Worm (Caenorhabditis elegans) whole organism, L3 larva: ENCODE measurements around the gene F35B3.3.
A peak's percentile ranks its signal among the peaks of the same experiment; 100 is the strongest.

Experiments used
- ZK546.5 ChIP-seq: sonication (generic microtip); optimal IDR thresholded peaks from 2 replicates; lab custom pipeline; 2017; ENCODE audit warnings: missing biosample characterization, missing genetic modification characterization
- aly-2 ChIP-seq: fragments of 150-350 bp; optimal IDR thresholded peaks from 2 replicates; lab custom pipeline; 2014; ENCODE audit warnings: missing biosample characterization, missing genetic modification characterization
- ceh-28 ChIP-seq: fragments of 150-350 bp; optimal IDR thresholded peaks from 2 replicates; lab custom pipeline; 2014; ENCODE audit warnings: missing biosample characterization, missing genetic modification reagents, missing genetic modification characterization
- ceh-82 ChIP-seq: fragments of 150-350 bp; optimal IDR thresholded peaks from 2 replicates; lab custom pipeline; 2014; ENCODE audit warnings: missing biosample characterization, missing genetic modification characterization
- egl-5 ChIP-seq: fragments of 150-350 bp; optimal IDR thresholded peaks from 2 replicates; lab custom pipeline; 2017; ENCODE audit warnings: missing biosample characterization, missing genetic modification reagents, missing genetic modification characterization, inconsistent platforms
- elt-1 ChIP-seq: fragments of 150-350 bp; optimal IDR thresholded peaks from 2 replicates; lab custom pipeline; 2014; ENCODE audit warnings: missing biosample characterization, missing genetic modification characterization
- elt-2 ChIP-seq: sonication (generic microtip); optimal IDR thresholded peaks from 2 replicates; lab custom pipeline; 2016; ENCODE audit warnings: missing genetic modification reagents, mild to moderate bottlenecking, missing genetic modification characterization, missing compliant biosample characterization
- elt-3 ChIP-seq, 3 experiments: fragments of 150-350 bp in 1 of 3; sonication (generic microtip) in 2 of 3; optimal IDR thresholded peaks; 2 replicates in 2 of 3; 4 replicates in 1 of 3; lab custom pipeline; 2014 to 2017; ENCODE audit warnings: missing biosample characterization in 3 of 3, missing genetic modification characterization in 3 of 3
- eor-1 ChIP-seq, 2 experiments: fragments of 150-350 bp; optimal IDR thresholded peaks; 2 replicates each; lab custom pipeline; 2014 to 2018; ENCODE audit warnings: missing biosample characterization in 2 of 2, missing genetic modification characterization in 2 of 2
- jun-1 ChIP-seq: fragments of 150-350 bp; optimal IDR thresholded peaks from 2 replicates; lab custom pipeline; 2014; ENCODE audit warnings: missing biosample characterization, missing genetic modification reagents, missing genetic modification characterization
- lin-39 ChIP-seq: fragments of 150-350 bp; optimal IDR thresholded peaks from 2 replicates; lab custom pipeline; 2018; ENCODE audit warnings: missing biosample characterization, missing genetic modification reagents, missing genetic modification characterization
- lsy-12 ChIP-seq: sonication (generic microtip); optimal IDR thresholded peaks from 2 replicates; lab custom pipeline; 2016; ENCODE audit warnings: mild to moderate bottlenecking, missing genetic modification characterization, missing compliant biosample characterization
- mdl-1 ChIP-seq: fragments of 150-350 bp; optimal IDR thresholded peaks from 2 replicates; lab custom pipeline; 2014; ENCODE audit warnings: missing biosample characterization, missing genetic modification characterization
- mml-1 ChIP-seq: fragments of 150-350 bp; sonication (generic microtip); optimal IDR thresholded peaks from 3 replicates; lab custom pipeline; 2014; ENCODE audit warnings: missing biosample characterization, missing genetic modification characterization
- nhr-11 ChIP-seq: fragments of 150-350 bp; optimal IDR thresholded peaks from 2 replicates; lab custom pipeline; 2014; ENCODE audit warnings: missing biosample characterization, missing genetic modification characterization
- nhr-12 ChIP-seq: fragments of 150-350 bp; optimal IDR thresholded peaks from 2 replicates; lab custom pipeline; 2014; ENCODE audit warnings: missing biosample characterization, missing genetic modification characterization
- nhr-23 ChIP-seq: fragments of 150-350 bp; optimal IDR thresholded peaks from 2 replicates; lab custom pipeline; 2014; ENCODE audit warnings: missing biosample characterization, missing genetic modification reagents, missing genetic modification characterization
- nhr-237 ChIP-seq: fragments of 150-350 bp; optimal IDR thresholded peaks from 2 replicates; lab custom pipeline; 2014; ENCODE audit warnings: missing biosample characterization, missing genetic modification characterization
- nhr-25 ChIP-seq: sonication (generic microtip); optimal IDR thresholded peaks from 2 replicates; lab custom pipeline; 2017; ENCODE audit warnings: missing biosample characterization, missing genetic modification characterization
- nhr-76 ChIP-seq: fragments of 150-350 bp; sonication (generic microtip); optimal IDR thresholded peaks from 5 replicates; lab custom pipeline; 2014; ENCODE audit warnings: missing biosample characterization, missing genetic modification characterization
- pha-4 ChIP-seq: fragments of 150-350 bp; optimal IDR thresholded peaks from 2 replicates; lab custom pipeline; 2014; ENCODE audit warnings: missing biosample characterization, missing genetic modification reagents, missing genetic modification characterization
- pqm-1 ChIP-seq: fragments of 150-350 bp; optimal IDR thresholded peaks from 2 replicates; lab custom pipeline; 2017; ENCODE audit warnings: missing biosample characterization, missing genetic modification characterization, inconsistent platforms
- sea-2 ChIP-seq: fragments of 150-350 bp; sonication (generic microtip); optimal IDR thresholded peaks from 4 replicates; lab custom pipeline; 2014; ENCODE audit warnings: missing biosample characterization, missing genetic modification reagents, missing genetic modification characterization
- skn-1 ChIP-seq: fragments of 150-350 bp; optimal IDR thresholded peaks from 2 replicates; lab custom pipeline; 2014; ENCODE audit warnings: missing biosample characterization, missing genetic modification characterization
- snpc-4 ChIP-seq: fragments of 150-350 bp; optimal IDR thresholded peaks from 2 replicates; lab custom pipeline; 2014; ENCODE audit warnings: missing biosample characterization, missing genetic modification characterization
- tbx-2 ChIP-seq: sonication (generic microtip); optimal IDR thresholded peaks from 2 replicates; lab custom pipeline; 2016; ENCODE audit warnings: mild to moderate bottlenecking, missing genetic modification characterization, missing compliant biosample characterization
- unc-39 ChIP-seq: sonication (generic microtip); optimal IDR thresholded peaks from 4 replicates; lab custom pipeline; 2017; ENCODE audit warnings: missing biosample characterization, missing genetic modification characterization
- unc-62 ChIP-seq: fragments of 150-350 bp; sonication (generic microtip); optimal IDR thresholded peaks from 4 replicates; lab custom pipeline; 2014; ENCODE audit warnings: missing biosample characterization, missing genetic modification reagents, missing genetic modification characterization
- ztf-11 ChIP-seq: fragments of 150-350 bp; optimal IDR thresholded peaks from 2 replicates; lab custom pipeline; 2014; ENCODE audit warnings: missing biosample characterization, missing genetic modification characterization
- ztf-4 ChIP-seq: fragments of 150-350 bp; optimal IDR thresholded peaks from 2 replicates; lab custom pipeline; 2014; ENCODE audit warnings: missing biosample characterization, missing genetic modification characterization

F35B3.3 gene

DNA sequence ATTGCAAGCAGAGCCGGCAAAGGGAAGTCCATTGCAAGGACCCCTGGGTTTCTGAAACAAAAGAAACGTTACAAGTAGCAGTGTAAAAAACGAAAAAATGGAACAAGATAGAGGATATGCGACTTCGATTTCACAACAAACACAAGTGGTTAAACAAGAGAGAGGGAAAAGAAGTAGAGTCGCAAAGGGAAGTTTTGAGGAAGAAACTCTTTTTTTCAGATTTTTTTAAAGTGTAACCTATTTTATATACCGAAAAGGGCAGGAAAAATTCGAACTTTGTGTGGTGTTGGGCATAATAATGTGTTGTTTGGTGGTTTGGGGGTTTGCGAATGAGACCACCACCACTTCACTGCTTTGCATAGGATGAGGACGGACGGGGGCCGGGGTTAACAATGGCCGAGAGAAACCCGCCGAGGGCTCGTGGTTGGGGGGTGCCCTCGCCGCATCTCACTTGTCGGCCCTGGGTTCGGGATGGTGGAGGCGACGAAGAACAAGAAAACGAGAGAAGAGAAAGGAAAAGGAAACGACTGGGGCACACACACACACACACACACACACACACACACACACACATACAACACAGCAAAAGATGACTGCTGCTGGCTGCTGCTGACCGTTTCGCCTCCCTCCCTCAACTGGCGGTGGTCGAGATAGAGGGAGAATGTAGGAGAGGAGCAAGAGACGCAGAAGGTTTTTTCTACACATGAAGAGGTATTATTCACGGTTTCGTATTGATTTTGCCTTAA, 17.1 kb downstream of the F35B3.3 start, which contains the start of gene ptrn-1 (continued):
- TF ChIP-seq tbx-2 (no peak), ceh-28 (tag; lab: Kevin White, UChicago) (no peak), unc-62 (GFP tag; lab: Kevin White, UChicago) (no peak), mdl-1 (peak; percentile 33)

DNA sequence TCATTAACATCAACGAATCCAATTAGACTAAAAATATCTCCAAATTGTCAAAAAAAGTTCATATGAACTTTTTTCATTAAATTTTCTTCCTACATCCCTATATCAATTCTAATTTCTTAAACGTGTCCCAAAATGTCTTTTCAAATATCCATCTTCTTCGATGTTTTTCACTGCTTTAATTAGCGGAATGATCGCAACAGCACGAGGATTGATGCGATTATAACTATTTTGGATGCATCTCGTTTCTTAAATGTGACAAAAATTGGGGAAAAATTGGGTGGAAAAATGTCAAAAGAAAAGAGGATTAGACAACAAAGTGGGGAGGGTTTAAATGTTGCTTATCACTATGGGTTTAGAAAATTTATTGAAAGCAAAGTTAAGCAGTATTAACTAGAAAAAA, 20.9 kb downstream of the F35B3.3 start:
- no peak for TF ChIP-seq sea-2 (GFP tag; lab: Kevin White, UChicago)
- no peak for TF ChIP-seq elt-3 (tag; optimal IDR thresholded peaks at IDR 0.05; lab: Kevin White, UChicago)
- no peak for TF ChIP-seq eor-1 (tag; optimal IDR thresholded peaks at IDR 0.05; lab: Kevin White, UChicago)
- TF ChIP-seq ceh-28 (tag; lab: Kevin White, UChicago) = no peak
- TF ChIP-seq pqm-1 (tag; lab: Kevin White, UChicago) = no peak
- no peak for TF ChIP-seq nhr-11 (tag; lab: Kevin White, UChicago)
- peak; percentile 17 for TF ChIP-seq elt-2 (tag; lab: Kevin White, UChicago)
- TF ChIP-seq aly-2 = no peak
- TF ChIP-seq skn-1 (tag; lab: Kevin White, UChicago) = no peak
- TF ChIP-seq lsy-12 (tag; lab: Kevin White, UChicago) = no peak
- peak; percentile 15 for TF ChIP-seq nhr-23
- no peak for TF ChIP-seq snpc-4
- no peak for TF ChIP-seq lin-39 (tag; lab: Kevin White, UChicago)

DNA sequence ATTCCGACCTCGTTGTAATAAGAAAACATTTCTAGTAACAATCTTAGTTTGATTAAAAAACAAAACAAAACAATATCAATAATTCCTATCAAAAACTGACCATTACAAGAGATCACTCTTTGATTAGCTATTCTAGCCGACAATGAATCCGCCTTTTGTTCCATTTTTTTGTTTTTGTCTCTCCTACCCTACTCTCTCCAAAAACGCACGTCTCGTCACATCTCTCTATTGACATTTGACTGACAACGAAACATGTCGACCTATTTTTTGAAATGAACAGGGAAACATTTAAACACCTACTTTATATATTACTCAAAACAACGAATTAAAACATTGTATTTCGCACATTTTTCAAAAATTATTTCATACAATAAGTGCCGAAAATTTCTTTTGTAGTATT, 21.5 kb downstream of the F35B3.3 start:
- TF ChIP-seq nhr-12 = no peak
- TF ChIP-seq nhr-23 = peak; percentile 53

DNA sequence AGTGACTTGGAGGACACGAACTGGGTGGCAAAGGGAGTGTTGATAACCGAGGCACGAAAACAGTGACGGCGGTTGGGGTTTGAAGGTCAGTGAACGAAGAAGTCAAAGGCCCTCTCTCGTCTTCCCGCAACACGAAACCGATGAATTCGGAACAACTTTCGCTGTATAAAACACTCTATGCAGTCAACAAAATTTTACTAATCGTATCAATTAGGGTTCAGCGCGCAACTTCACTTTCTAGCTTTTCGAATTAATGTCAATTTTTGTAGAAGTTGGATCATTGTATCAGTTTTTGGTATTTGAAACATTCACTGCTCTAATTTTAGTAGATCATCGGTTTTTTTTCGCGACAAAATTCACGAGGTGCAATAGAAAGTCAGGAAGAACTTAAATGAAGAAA, 25.4 kb downstream of the F35B3.3 start:
- no peak for TF ChIP-seq nhr-12
- no peak for TF ChIP-seq unc-39
- no peak for TF ChIP-seq mml-1 (tag; lab: Kevin White, UChicago)
- peak; percentile 4 for TF ChIP-seq nhr-25 (tag; lab: Kevin White, UChicago)
- no peak for TF ChIP-seq tbx-2
- TF ChIP-seq mdl-1 = no peak
- no peak for TF ChIP-seq nhr-237 (tag; lab: Kevin White, UChicago)

DNA sequence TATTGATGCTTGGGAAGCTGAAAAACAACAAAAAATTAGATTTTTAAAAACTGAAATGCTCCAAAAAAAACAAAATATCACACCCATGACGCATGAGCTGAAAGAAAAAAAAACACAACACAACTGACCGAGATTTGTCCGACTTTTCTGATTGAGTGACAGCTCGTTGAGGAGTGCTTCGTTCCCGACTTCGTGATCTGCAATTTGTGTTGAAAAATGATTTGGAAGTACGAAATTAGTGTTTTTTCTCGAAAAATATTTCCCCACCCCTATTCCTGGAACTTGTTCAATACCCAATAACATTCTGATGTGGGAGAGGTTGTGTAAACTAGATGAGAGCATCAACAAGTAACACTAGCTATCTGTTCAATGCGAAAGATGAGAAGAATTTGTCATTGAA, 28.3 kb downstream of the F35B3.3 start:
- no peak for TF ChIP-seq ztf-11 (tag; lab: Kevin White, UChicago)
- no peak for TF ChIP-seq snpc-4
- TF ChIP-seq ceh-82 (tag; lab: Kevin White, UChicago) = no peak
- TF ChIP-seq, all 47 proteins: peak for 0

DNA sequence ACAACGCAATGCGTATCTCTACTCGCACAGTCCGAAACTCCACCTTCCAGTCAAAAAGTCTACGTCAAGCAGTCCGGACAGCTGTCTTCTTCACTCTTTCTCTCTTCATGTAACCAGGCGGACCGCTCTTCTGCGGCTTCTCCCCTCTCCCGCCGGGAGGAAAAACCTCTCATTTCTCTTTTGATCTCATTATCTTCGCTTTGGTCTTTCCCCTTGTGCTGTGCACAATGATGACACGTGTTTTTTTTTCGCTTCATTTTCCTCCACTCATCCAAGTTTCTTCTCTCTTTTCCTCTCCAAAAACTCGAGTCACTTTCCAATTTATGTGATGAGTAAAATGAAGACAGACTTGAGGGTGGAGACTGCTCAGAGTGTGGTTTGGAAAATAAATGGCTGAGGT, 29.7 kb downstream of the F35B3.3 start, which contains the start of gene F35B3.7:
Gene F35B3.7, minus strand, starts transcription at position 133 of the 400 bp plus-strand sequence.
- TF ChIP-seq unc-62 (GFP tag; lab: Kevin White, UChicago) (no peak), nhr-11 (tag; lab: Kevin White, UChicago) (peak; percentile 33), lin-39 (tag; lab: Kevin White, UChicago) (peak; percentile 46), egl-5 (tag; lab: Kevin White, UChicago) (peak; percentile 48)
- TF ChIP-seq, all 47 proteins: peak for 3

DNA sequence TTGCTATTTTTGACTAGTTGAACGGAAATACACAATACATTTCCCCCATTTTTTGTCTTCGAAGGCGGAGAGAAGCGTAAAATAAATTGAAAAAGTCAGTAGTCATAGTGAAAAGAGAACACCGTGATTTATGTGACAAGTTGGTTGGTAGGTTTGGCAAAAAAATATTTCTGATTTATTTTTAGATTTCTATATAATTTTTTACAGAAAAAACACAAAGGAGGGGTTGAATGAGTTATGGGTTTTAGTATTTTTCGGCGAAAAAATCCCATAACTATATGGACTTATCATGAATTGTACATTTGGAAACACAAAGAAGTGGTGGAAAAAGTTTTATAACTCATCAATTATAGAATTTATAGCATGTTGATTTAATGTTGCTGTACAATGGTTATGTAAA, 32.3 kb downstream of the F35B3.3 start, which contains the start of gene C30G4.2:
Gene C30G4.2, minus strand, starts transcription at position 101 of the 400 bp plus-strand sequence.
- TF ChIP-seq lsy-12 (tag; lab: Kevin White, UChicago) = no peak
- no peak for TF ChIP-seq elt-3 (tag; optimal IDR thresholded peaks at IDR 0.05; lab: Kevin White, UChicago)
- no peak for TF ChIP-seq ZK546.5 (tag; lab: Kevin White, UChicago)
- no peak for TF ChIP-seq mml-1 (tag; lab: Kevin White, UChicago)
- TF ChIP-seq ceh-28 (tag; lab: Kevin White, UChicago) = no peak
- no peak for TF ChIP-seq elt-1
- TF ChIP-seq jun-1 (tag; lab: Kevin White, UChicago) = no peak
- no peak for TF ChIP-seq aly-2
- no peak for TF ChIP-seq elt-2 (tag; lab: Kevin White, UChicago)
- TF ChIP-seq nhr-25 (tag; lab: Kevin White, UChicago) = no peak
- no peak for TF ChIP-seq skn-1 (tag; lab: Kevin White, UChicago)
- no peak for TF ChIP-seq ztf-4 (tag; lab: Kevin White, UChicago)
- TF ChIP-seq pha-4 (tag; lab: Kevin White, UChicago) = no peak
- TF ChIP-seq nhr-76 = no peak
- no peak for TF ChIP-seq unc-62 (GFP tag; lab: Kevin White, UChicago)
